Worm (Caenorhabditis elegans): ENCODE data around the gene C31C9.6.

DNA sequence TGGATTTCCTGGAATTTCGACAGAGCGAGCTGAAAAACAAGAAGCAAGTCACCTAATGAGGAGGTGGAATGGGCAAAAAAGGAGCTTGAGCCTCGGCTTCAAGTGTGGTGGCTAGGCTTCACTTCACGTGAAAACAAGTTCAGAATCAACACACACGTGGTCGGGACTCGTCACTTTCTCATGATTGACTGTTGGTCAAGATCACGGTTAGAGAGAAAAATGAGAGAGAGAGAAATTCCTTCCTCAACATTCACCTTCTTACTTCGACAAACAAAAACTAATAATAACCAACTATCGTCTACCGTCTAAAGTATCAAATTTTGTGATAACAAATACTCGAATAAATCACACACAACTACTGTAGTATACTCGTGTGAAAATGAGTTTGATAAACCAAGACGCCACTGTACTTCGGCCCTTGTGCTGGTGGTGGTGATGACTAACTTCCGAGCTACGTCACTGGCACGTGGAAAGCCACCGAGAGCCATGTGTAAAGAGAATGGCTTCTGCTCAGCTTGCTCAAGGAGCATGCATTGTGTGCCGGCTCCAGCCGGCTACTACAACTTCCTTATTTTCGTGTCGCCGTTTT is 11.8 kb upstream of the C31C9.6 start:
- TF ChIP-seq ceh-82 (tag; optimal IDR thresholded peaks at IDR 0.05) (no peak), lin-15B (tag; optimal IDR thresholded peaks at IDR 0.05) (no peak), ztf-11 (tag; optimal IDR thresholded peaks at IDR 0.05) (no peak), nhr-77 (tag; optimal IDR thresholded peaks at IDR 0.05) (no peak), nhr-43 (tag; optimal IDR thresholded peaks at IDR 0.05; ENCODE audit: poor library complexity, severe bottlenecking) (peak; percentile 48), ZK546.5 (tag; optimal IDR thresholded peaks at IDR 0.05) (no peak), skn-1 (tag; optimal IDR thresholded peaks at IDR 0.05) (no peak), ama-1 (optimal IDR thresholded peaks at IDR 0.05) (peak; percentile 67), nfya-1 (tag; optimal IDR thresholded peaks at IDR 0.05; ENCODE audit: insufficient read depth) (no peak), nhr-11 (tag; optimal IDR thresholded peaks at IDR 0.05) (no peak), snpc-4 (tag; optimal IDR thresholded peaks at IDR 0.05) (no peak), nhr-28 (tag; optimal IDR thresholded peaks at IDR 0.05) (no peak)
